Worm (Caenorhabditis elegans) whole organism, mixed stage, embryonic: ENCODE measurements around the gene clh-3.

Source experiments
- blmp-1 ChIP-seq: fragments of 150-350 bp; optimal IDR thresholded peaks from 2 replicates; lab custom pipeline; 2014; ENCODE audit warnings: missing biosample characterization, missing genetic modification characterization
- ceh-39 ChIP-seq: fragments of 150-350 bp; optimal IDR thresholded peaks from 2 replicates; lab custom pipeline; 2014; ENCODE audit warnings: missing biosample characterization, missing genetic modification characterization
- ceh-43 ChIP-seq: fragments of 200-800 bp; sonication (Bioruptor generic); optimal IDR thresholded peaks from 2 replicates; lab custom pipeline; 2018; ENCODE audit warnings: mild to moderate bottlenecking, missing genetic modification characterization, moderate library complexity, missing compliant biosample characterization
- ceh-83 ChIP-seq: fragments of 200-800 bp; sonication (Bioruptor generic); optimal IDR thresholded peaks from 2 replicates; lab custom pipeline; 2018; ENCODE audit warnings: mild to moderate bottlenecking, missing genetic modification characterization, missing compliant biosample characterization
- ces-1 ChIP-seq: fragments of 150-350 bp; optimal IDR thresholded peaks from 2 replicates; lab custom pipeline; 2014; ENCODE audit warnings: missing biosample characterization, missing genetic modification reagents, missing genetic modification characterization
- cnd-1 ChIP-seq: fragments of 200-800 bp; sonication (Bioruptor generic); optimal IDR thresholded peaks from 2 replicates; lab custom pipeline; 2018; ENCODE audit warnings: mild to moderate bottlenecking, missing genetic modification characterization, missing compliant biosample characterization
- drap-1 ChIP-seq: fragments of 200-800 bp; sonication (Bioruptor generic); optimal IDR thresholded peaks from 3 replicates; lab custom pipeline; 2018; ENCODE audit warnings: mild to moderate bottlenecking, missing genetic modification characterization, missing compliant biosample characterization
- elt-1 ChIP-seq: sonication (generic microtip); optimal IDR thresholded peaks from 2 replicates; lab custom pipeline; 2017; ENCODE audit warnings: missing genetic modification characterization, mild to moderate bottlenecking, missing compliant biosample characterization, antibody characterized with exemption, moderate library complexity, borderline replicate concordance; ENCODE audit not compliant: insufficient read depth
- elt-3 ChIP-seq: fragments of 150-350 bp; optimal IDR thresholded peaks from 2 replicates; lab custom pipeline; 2014; ENCODE audit warnings: missing biosample characterization, missing genetic modification characterization
- flh-1 ChIP-seq: fragments of 200-800 bp; sonication (Bioruptor generic); optimal IDR thresholded peaks from 2 replicates; lab custom pipeline; 2018; ENCODE audit warnings: mild to moderate bottlenecking, missing genetic modification characterization, moderate library complexity, missing compliant biosample characterization
- ham-2 ChIP-seq: fragments of 200-800 bp; sonication (Bioruptor generic); optimal IDR thresholded peaks from 2 replicates; lab custom pipeline; 2018; ENCODE audit warnings: mild to moderate bottlenecking, missing genetic modification characterization, missing compliant biosample characterization
- hlh-1 ChIP-seq: fragments of 150-350 bp; optimal IDR thresholded peaks from 2 replicates; lab custom pipeline; 2014; ENCODE audit warnings: missing biosample characterization, missing genetic modification reagents, missing genetic modification characterization
- lin-32 ChIP-seq: fragments of 200-800 bp; sonication (Bioruptor generic); optimal IDR thresholded peaks from 2 replicates; lab custom pipeline; 2018; ENCODE audit warnings: mild to moderate bottlenecking, missing genetic modification characterization, missing compliant biosample characterization
- lsy-2 ChIP-seq: fragments of 150-350 bp; optimal IDR thresholded peaks from 2 replicates; lab custom pipeline; 2014; ENCODE audit warnings: missing biosample characterization, missing genetic modification characterization
- mab-5 ChIP-seq: fragments of 150-350 bp; optimal IDR thresholded peaks from 2 replicates; lab custom pipeline; 2014; ENCODE audit warnings: missing biosample characterization, missing genetic modification characterization
- mep-1 ChIP-seq: fragments of 150-350 bp; optimal IDR thresholded peaks from 2 replicates; lab custom pipeline; 2017; ENCODE audit warnings: missing biosample characterization, missing genetic modification reagents, missing genetic modification characterization, inconsistent platforms
- mls-2 ChIP-seq: sonication (generic microtip); optimal IDR thresholded peaks from 2 replicates; lab custom pipeline; 2016; ENCODE audit warnings: mild to moderate bottlenecking, missing genetic modification characterization, moderate library complexity, missing compliant biosample characterization
- nhr-12 ChIP-seq: fragments of 150-350 bp; optimal IDR thresholded peaks from 2 replicates; lab custom pipeline; 2014; ENCODE audit warnings: missing biosample characterization, missing genetic modification characterization
- nhr-2 ChIP-seq: fragments of 150-350 bp; optimal IDR thresholded peaks from 2 replicates; lab custom pipeline; 2014; ENCODE audit warnings: missing biosample characterization, missing genetic modification characterization
- nhr-237 ChIP-seq: fragments of 150-350 bp; optimal IDR thresholded peaks from 2 replicates; lab custom pipeline; 2014; ENCODE audit warnings: missing biosample characterization, missing genetic modification characterization
- nhr-28 ChIP-seq: fragments of 150-350 bp; optimal IDR thresholded peaks from 2 replicates; lab custom pipeline; 2014; ENCODE audit warnings: missing biosample characterization, missing genetic modification characterization
- nhr-76 ChIP-seq: sonication (generic microtip); optimal IDR thresholded peaks from 2 replicates; lab custom pipeline; 2017; ENCODE audit warnings: missing biosample characterization, missing genetic modification characterization
- pha-4 ChIP-seq: fragments of 150-350 bp; optimal IDR thresholded peaks from 2 replicates; lab custom pipeline; 2018; ENCODE audit warnings: missing biosample characterization, missing genetic modification reagents, missing genetic modification characterization
- sem-2 ChIP-seq: fragments of 200-800 bp; sonication (Bioruptor generic); optimal IDR thresholded peaks from 2 replicates; lab custom pipeline; 2018; ENCODE audit warnings: mild to moderate bottlenecking, missing genetic modification characterization, missing compliant biosample characterization
- snpc-4 ChIP-seq: fragments of 150-350 bp; optimal IDR thresholded peaks from 2 replicates; lab custom pipeline; 2014; ENCODE audit warnings: missing biosample characterization, missing genetic modification characterization
- sptf-1 ChIP-seq: sonication (generic microtip); optimal IDR thresholded peaks from 2 replicates; lab custom pipeline; 2017; ENCODE audit warnings: mild to moderate bottlenecking, missing genetic modification characterization, moderate library complexity, missing compliant biosample characterization
- tbx-8 ChIP-seq: fragments of 200-800 bp; sonication (Bioruptor generic); optimal IDR thresholded peaks from 2 replicates; lab custom pipeline; 2018; ENCODE audit warnings: mild to moderate bottlenecking, missing genetic modification characterization, moderate library complexity, missing compliant biosample characterization
- unc-120 ChIP-seq: sonication (generic microtip); optimal IDR thresholded peaks from 2 replicates; lab custom pipeline; 2017; ENCODE audit warnings: missing genetic modification characterization, missing compliant biosample characterization; ENCODE audit not compliant: poor library complexity, severe bottlenecking
- unc-39 ChIP-seq: fragments of 150-350 bp; optimal IDR thresholded peaks from 2 replicates; lab custom pipeline; 2014; ENCODE audit warnings: missing biosample characterization, missing genetic modification characterization
- zip-8 ChIP-seq: fragments of 150-350 bp; optimal IDR thresholded peaks from 2 replicates; lab custom pipeline; 2014; ENCODE audit warnings: missing biosample characterization, missing genetic modification characterization
- ztf-11 ChIP-seq: fragments of 150-350 bp; optimal IDR thresholded peaks from 2 replicates; lab custom pipeline; 2014; ENCODE audit warnings: missing biosample characterization, missing genetic modification characterization

clh-3 gene

DNA sequence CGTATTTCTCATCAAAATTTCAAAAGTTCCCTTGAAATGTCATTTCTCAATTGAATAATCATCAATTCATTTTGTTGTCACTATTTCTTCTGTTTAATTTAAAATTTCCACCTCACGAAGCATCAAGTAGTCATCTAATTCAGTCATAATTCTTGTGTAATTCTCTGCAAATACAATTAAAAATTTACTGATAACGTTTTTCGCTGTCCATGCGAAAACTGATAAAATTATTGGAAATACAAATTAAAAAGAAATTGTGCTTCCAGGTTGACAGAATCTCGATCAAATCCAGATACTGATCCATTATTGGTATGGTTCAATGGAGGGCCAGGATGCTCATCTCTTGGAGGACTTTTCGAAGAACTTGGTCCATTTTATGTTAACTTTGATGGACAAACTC is 7.6 kb upstream of the clh-3 start:
- TF ChIP-seq blmp-1 (tag; lab: Kevin White, UChicago) (no peak), snpc-4 (tag; lab: Kevin White, UChicago) (no peak), mls-2 (tag; lab: Kevin White, UChicago) (no peak), nhr-28 (tag; lab: Kevin White, UChicago) (no peak), ztf-11 (tag; lab: Kevin White, UChicago) (no peak), cnd-1 (no peak), elt-1 (no peak), flh-1 (GFP tag; lab: Kevin White, UChicago) (no peak), zip-8 (no peak), ceh-43 (GFP tag; lab: Kevin White, UChicago) (no peak)

DNA sequence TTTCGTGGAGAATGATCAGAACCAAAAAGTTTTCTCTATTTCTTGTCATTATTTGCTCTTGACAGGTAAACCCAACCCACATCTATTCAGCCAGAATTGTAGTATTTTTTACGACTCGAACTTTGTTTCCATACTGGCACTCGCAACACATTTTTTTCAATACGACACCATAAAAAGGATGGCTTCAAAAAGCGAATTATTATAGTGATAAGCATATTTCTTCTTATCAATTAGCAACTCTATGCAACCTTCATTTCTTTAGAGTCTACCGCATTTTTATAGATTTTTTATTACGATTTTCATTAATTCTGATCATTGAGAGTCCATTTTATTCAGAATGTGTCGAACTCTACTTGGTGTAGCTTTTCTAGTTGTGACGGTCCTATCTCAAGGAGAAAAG is 6.8 kb upstream of the clh-3 start, which contains the start of gene ctsa-3.1:
Gene ctsa-3.1, plus strand, starts transcription at position 337 of the 400 bp plus-strand sequence.
- no peak for TF ChIP-seq lin-32
- no peak for TF ChIP-seq cnd-1
- no peak for TF ChIP-seq nhr-28 (tag; lab: Kevin White, UChicago)
- no peak for TF ChIP-seq pha-4 (tag; lab: Kevin White, UChicago)
- no peak for TF ChIP-seq unc-39
- TF ChIP-seq, all 35 proteins: peak for 0

DNA sequence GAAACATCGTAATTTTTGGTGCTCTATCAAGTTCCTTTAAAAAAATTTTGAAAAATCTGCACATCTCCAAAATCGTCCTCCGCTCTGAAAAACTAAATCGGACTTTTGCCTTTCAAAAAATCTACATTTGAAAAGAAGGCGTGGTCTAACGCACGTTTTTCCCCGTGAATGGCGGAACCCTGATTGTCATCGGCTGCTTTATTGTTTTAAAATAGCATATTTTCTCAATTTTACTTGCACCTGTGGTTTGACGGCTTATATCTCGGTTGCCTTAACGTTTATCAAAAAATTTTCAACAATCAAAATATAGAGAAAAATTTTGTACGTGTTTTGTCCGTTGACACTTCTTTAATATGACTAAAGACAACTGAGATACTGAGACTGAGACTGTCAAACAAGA is 6.2 kb upstream of the clh-3 start:
- TF ChIP-seq sptf-1 (tag; lab: Kevin White, UChicago): no peak
- no peak for TF ChIP-seq ceh-39 (tag; lab: Kevin White, UChicago)
- no peak for TF ChIP-seq tbx-8
- no peak for TF ChIP-seq ces-1
- no peak for TF ChIP-seq mep-1 (tag; lab: Kevin White, UChicago)
- TF ChIP-seq nhr-2 (tag; lab: Kevin White, UChicago): no peak
- TF ChIP-seq mls-2 (tag; lab: Kevin White, UChicago): no peak
- no peak for TF ChIP-seq zip-8

DNA sequence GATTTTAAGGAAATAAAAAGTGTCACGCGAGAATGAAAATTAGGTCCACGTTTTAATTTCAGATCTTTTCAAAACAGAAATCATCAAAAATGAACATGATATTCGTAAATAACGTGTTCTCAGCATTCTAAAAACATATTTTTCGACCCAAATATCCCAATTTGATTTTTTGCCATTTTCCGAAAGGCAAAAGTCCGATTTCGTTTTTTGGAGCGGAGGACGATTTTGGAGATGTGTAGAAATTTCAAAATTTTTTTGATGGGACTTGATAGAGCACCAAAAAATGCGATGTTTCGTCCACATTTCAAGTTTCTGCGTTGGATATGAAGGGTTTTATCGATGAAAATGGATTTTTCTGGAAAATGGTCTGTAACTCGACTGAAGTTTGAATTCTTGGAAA is 5.0 kb upstream of the clh-3 start:
- TF ChIP-seq mab-5 (tag; lab: Kevin White, UChicago): no peak
- no peak for TF ChIP-seq sptf-1 (tag; lab: Kevin White, UChicago)
- no peak for TF ChIP-seq zip-8
- no peak for TF ChIP-seq ham-2 (GFP tag; lab: Kevin White, UChicago)
- TF ChIP-seq sem-2 (GFP tag; lab: Kevin White, UChicago): no peak
- TF ChIP-seq tbx-8: no peak
- TF ChIP-seq elt-1: no peak
- TF ChIP-seq unc-39: no peak
- no peak for TF ChIP-seq cnd-1
- TF ChIP-seq nhr-2 (tag; lab: Kevin White, UChicago): no peak
- no peak for TF ChIP-seq ztf-11 (tag; lab: Kevin White, UChicago)
- TF ChIP-seq nhr-12 (tag; lab: Kevin White, UChicago): no peak
- no peak for TF ChIP-seq drap-1
- TF ChIP-seq lin-32: no peak
- TF ChIP-seq mep-1 (tag; lab: Kevin White, UChicago): no peak
- no peak for TF ChIP-seq lsy-2 (tag; lab: Kevin White, UChicago)
- no peak for TF ChIP-seq ceh-39 (tag; lab: Kevin White, UChicago)
- no peak for TF ChIP-seq nhr-237 (tag; lab: Kevin White, UChicago)
- TF ChIP-seq hlh-1 (tag; lab: Kevin White, UChicago): no peak
- TF ChIP-seq unc-120: no peak

DNA sequence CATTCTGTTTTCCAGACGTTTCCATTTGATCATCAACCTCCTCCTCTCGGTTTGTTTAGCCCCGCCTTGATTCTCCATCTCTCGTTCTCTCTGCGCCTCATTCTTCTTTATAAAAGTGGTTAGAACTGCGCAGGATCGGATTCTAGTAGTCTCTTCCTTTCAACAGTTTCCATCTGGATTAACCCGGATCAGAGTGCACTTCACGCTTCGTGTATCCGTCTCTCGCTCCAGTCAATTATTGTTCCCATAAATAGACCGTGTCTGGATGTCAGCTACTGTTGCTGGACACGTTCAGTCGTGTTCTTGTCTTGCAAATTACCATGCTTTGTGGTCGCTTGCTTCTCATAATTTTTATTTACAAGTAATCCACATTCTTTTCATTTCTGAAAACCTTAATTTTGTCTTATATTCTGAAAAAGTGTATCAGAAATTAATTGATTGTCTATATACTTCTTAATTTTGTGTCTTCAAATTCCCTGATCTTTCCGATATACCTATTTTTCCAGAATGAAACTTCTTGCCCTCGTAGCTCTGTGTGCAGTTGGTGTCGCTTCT is 3.0 kb upstream of the clh-3 start, which contains the start of gene F32A5.4:
Gene F32A5.4, plus strand, starts transcription at position 505 of the 555 bp plus-strand sequence.
- no peak for TF ChIP-seq ceh-83 (GFP tag; lab: Kevin White, UChicago)
- no peak for TF ChIP-seq unc-39
- TF ChIP-seq sem-2 (GFP tag; lab: Kevin White, UChicago): no peak
- TF ChIP-seq ceh-39 (tag; lab: Kevin White, UChicago): no peak
- TF ChIP-seq sptf-1 (tag; lab: Kevin White, UChicago): no peak
- TF ChIP-seq elt-3: no peak
- no peak for TF ChIP-seq blmp-1 (tag; lab: Kevin White, UChicago)
- TF ChIP-seq mls-2 (tag; lab: Kevin White, UChicago): no peak
- no peak for TF ChIP-seq mab-5 (tag; lab: Kevin White, UChicago)
- no peak for TF ChIP-seq hlh-1 (tag; lab: Kevin White, UChicago)
- TF ChIP-seq mep-1 (tag; lab: Kevin White, UChicago): no peak
- TF ChIP-seq nhr-2 (tag; lab: Kevin White, UChicago): no peak
- no peak for TF ChIP-seq nhr-76
- TF ChIP-seq nhr-12 (tag; lab: Kevin White, UChicago): no peak
- TF ChIP-seq drap-1: no peak
